Worm (Caenorhabditis elegans): Measurements from ENCODE around the gene scl-1.

scl-1 gene

DNA sequence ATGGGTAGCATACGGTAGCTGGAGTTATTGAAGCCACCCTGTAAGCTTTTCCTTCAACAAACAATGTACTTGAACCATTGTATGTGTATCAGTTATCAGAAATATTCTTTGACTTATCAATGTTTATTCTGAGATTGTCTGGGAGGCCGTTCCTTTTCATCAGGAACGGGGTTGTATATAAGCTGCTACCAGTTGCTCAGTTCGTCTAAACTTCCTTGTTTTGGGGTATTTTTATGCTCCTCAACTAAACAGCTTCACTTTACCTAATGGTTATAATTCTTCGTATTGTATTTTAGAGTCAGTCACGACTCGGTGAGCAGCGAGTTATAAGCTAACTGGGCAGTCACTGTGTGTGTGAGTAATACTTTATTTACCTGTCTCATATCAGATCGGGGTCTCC is 29.5 kb downstream of the scl-1 start:
- TF ChIP-seq nhr-23 (tag; optimal IDR thresholded peaks at IDR 0.05) (no peak), pha-4 (tag; optimal IDR thresholded peaks at IDR 0.05) (peak; percentile 17)

DNA sequence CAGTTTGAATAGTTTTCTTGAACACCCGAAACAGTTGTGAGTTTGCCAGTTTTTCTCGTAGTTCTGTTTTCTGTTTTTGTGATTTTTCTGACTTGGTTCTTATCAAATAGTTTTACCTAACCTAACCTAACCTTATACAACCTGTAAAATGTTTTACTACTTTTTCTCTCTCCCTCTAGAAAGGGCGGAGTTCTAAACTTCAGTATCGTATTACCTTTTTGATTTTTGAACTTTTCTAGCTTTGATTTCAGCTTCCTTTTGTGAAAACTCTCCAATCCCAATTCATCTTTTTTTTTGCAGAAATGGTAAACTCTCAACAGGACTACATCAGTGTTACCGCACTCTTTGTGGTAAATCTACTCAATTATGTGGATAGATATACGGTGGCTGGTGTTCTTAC is 30.6 kb downstream of the scl-1 start, which contains the start of gene spin-2:
TSS of gene spin-2 (plus strand) at position 301 of the 400 bp plus-strand sequence.
- TF ChIP-seq ZK546.5 (tag; optimal IDR thresholded peaks at IDR 0.05) (no peak), egl-27 (tag; optimal IDR thresholded peaks at IDR 0.05) (no peak), ceh-28 (tag; optimal IDR thresholded peaks at IDR 0.05) (no peak), ceh-82 (tag; optimal IDR thresholded peaks at IDR 0.05) (no peak), snpc-4 (tag; optimal IDR thresholded peaks at IDR 0.05) (no peak), jun-1 (tag; optimal IDR thresholded peaks at IDR 0.05) (no peak), ztf-11 (tag; optimal IDR thresholded peaks at IDR 0.05) (no peak), ama-1 (optimal IDR thresholded peaks at IDR 0.05) (no peak), unc-39 (tag; optimal IDR thresholded peaks at IDR 0.05) (no peak), elt-3 (tag; optimal IDR thresholded peaks at IDR 0.05) (no peak), nhr-23 (tag; optimal IDR thresholded peaks at IDR 0.05) (no peak), fkh-2 (tag; optimal IDR thresholded peaks at IDR 0.05) (no peak), lin-15B (tag; optimal IDR thresholded peaks at IDR 0.05) (no peak)

DNA sequence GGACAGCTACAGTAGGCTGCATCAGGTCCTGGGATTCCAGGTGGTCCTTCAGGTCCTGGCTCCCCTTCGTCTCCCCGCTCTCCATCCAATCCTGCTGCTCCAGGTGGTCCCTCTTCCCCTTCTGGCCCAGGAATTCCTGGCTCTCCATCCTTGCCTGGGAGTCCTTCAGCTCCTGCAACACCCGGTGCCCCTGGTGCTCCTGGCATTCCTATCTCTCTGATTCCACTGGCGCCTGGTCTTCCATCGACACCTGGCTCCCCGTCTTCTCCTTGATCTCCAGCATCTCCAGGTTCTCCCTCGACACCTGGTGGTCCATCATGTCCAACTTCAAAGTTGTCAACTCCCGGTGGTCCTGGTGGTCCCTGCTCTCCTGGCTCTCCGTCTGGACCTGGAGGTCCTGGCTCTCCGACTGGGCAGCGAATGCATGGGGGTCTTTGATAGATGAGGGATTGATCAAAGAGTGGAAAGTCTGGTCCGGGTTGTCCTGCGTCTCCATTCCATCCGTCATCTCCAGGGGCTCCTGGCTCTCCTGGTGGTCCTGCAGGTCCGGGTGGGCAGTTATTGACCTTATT is 33.6 kb downstream of the scl-1 start:
- TF ChIP-seq ceh-16 (tag; optimal IDR thresholded peaks at IDR 0.05) (no peak), pqm-1 (tag; optimal IDR thresholded peaks at IDR 0.05) (no peak), elt-3 (tag; optimal IDR thresholded peaks at IDR 0.05) (no peak), ceh-9 (tag; optimal IDR thresholded peaks at IDR 0.05) (no peak)

DNA sequence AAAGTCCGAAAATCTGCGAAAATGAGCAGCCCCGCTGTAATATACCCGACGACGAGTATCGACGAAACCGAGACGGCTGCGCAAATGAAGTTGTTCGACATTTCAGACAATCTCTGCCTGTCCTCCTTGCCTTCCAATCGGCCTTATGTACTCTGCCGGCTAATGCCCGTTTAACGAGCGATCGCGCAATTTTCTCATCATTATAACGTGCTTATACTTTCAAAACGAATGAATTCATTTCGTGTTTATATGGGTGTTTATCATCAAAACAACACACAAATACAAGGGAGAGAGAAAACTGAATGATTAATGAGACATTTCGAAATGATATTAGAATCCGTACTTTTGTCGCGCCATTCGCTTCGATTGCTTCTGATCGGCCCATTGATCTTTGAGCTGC is 34.8 kb downstream of the scl-1 start, which contains the start of gene col-132:
TSS of gene col-132 (minus strand) at position 101 of the 400 bp plus-strand sequence.
- TF ChIP-seq ceh-28 (tag; optimal IDR thresholded peaks at IDR 0.05) (no peak), mml-1 (tag; optimal IDR thresholded peaks at IDR 0.05) (no peak), elt-1 (tag; optimal IDR thresholded peaks at IDR 0.05) (no peak), pha-4 (tag; optimal IDR thresholded peaks at IDR 0.05) (no peak), fos-1 (tag; optimal IDR thresholded peaks at IDR 0.05) (no peak), ama-1 (optimal IDR thresholded peaks at IDR 0.05) (no peak), fkh-10 (GFP tag; optimal IDR thresholded peaks at IDR 0.05) (no peak), nhr-76 (tag; optimal IDR thresholded peaks at IDR 0.05) (no peak)

DNA sequence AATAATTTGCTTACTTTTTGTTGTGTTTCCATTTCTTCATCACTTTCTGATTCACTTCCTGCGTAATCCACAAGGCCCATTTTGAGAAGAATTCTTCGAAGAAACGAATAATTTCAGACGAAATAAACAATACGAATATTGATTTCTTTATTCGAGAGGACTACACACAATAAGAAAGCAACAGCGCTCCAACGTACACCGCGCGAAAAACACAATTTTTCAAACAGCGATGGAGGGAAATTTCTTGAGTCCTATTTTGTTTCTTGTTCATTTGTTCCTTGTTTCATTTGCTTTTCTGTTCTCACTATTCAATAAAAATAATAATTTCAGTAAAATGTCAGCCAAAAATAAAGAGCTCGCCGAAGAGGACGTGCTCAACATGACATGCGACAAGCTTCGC is 37.6 kb downstream of the scl-1 start, which contains the start of the genes prcc-1 and C39E9.12:
TSS of gene prcc-1 (minus strand) at position 119 of the 400 bp plus-strand sequence.
TSS of gene C39E9.12 (plus strand) at position 331 of the 400 bp plus-strand sequence.
- TF ChIP-seq pha-4 (tag; optimal IDR thresholded peaks at IDR 0.05) (peak; percentile 86), nhr-43 (tag; optimal IDR thresholded peaks at IDR 0.05; ENCODE audit: poor library complexity, severe bottlenecking) (peak; percentile 25), unc-62 (GFP tag; optimal IDR thresholded peaks at IDR 0.05) (no peak), hmg-11 (tag; optimal IDR thresholded peaks at IDR 0.05) (no peak), fos-1 (tag; optimal IDR thresholded peaks at IDR 0.05) (no peak), egl-5 (tag; optimal IDR thresholded peaks at IDR 0.05) (peak; percentile 29), nfya-1 (tag; optimal IDR thresholded peaks at IDR 0.05; ENCODE audit: insufficient read depth) (no peak), ceh-16 (tag; optimal IDR thresholded peaks at IDR 0.05) (no peak), zag-1 (tag; optimal IDR thresholded peaks at IDR 0.05) (no peak), ceh-28 (tag; optimal IDR thresholded peaks at IDR 0.05) (peak; percentile 81), lsy-12 (tag; optimal IDR thresholded peaks at IDR 0.05) (no peak), jun-1 (tag; optimal IDR thresholded peaks at IDR 0.05) (no peak), lin-39 (tag; optimal IDR thresholded peaks at IDR 0.05) (peak; percentile 45), elt-2 (tag; optimal IDR thresholded peaks at IDR 0.05) (peak; percentile 12), elt-3 (tag; optimal IDR thresholded peaks at IDR 0.05) (no peak), nhr-237 (tag; optimal IDR thresholded peaks at IDR 0.05) (no peak), sea-2 (GFP tag; optimal IDR thresholded peaks at IDR 0.05) (no peak), nhr-77 (tag; optimal IDR thresholded peaks at IDR 0.05) (no peak), mdl-1 (tag; optimal IDR thresholded peaks at IDR 0.05) (no peak), snpc-4 (tag; optimal IDR thresholded peaks at IDR 0.05) (peak; percentile 50), R02D3.7 (tag; optimal IDR thresholded peaks at IDR 0.05) (peak; percentile 16), mml-1 (tag; optimal IDR thresholded peaks at IDR 0.05) (no peak), fkh-2 (tag; optimal IDR thresholded peaks at IDR 0.05) (no peak), fkh-10 (GFP tag; optimal IDR thresholded peaks at IDR 0.05) (no peak), nhr-76 (tag; optimal IDR thresholded peaks at IDR 0.05) (no peak), eor-1 (tag; optimal IDR thresholded peaks at IDR 0.05) (no peak), pqm-1 (tag; optimal IDR thresholded peaks at IDR 0.05) (peak; percentile 42), nhr-67 (tag; optimal IDR thresholded peaks at IDR 0.05) (no peak), ceh-82 (tag; optimal IDR thresholded peaks at IDR 0.05) (no peak), ceh-9 (tag; optimal IDR thresholded peaks at IDR 0.05) (no peak), tbx-2 (tag; optimal IDR thresholded peaks at IDR 0.05) (no peak), nhr-12 (tag; optimal IDR thresholded peaks at IDR 0.05) (no peak), daf-12 (tag; optimal IDR thresholded peaks at IDR 0.05) (no peak), egl-27 (tag; optimal IDR thresholded peaks at IDR 0.05) (no peak), ama-1 (optimal IDR thresholded peaks at IDR 0.05) (no peak), unc-39 (tag; optimal IDR thresholded peaks at IDR 0.05) (no peak), ZK546.5 (tag; optimal IDR thresholded peaks at IDR 0.05) (no peak), nhr-25 (tag; optimal IDR thresholded peaks at IDR 0.05) (peak; percentile 58), nhr-23 (tag; optimal IDR thresholded peaks at IDR 0.05) (peak; percentile 63)

All from whole organism, L3 larva.